Fruit fly (Drosophila melanogaster) whole organism, embryonic: ENCODE data around the gene CG42811.
A peak's percentile ranks its signal among the peaks of the same experiment; 100 is the strongest.

Source experiments
- Abd-B ChIP-seq: fragments of 200-800 bp; sonication (Bioruptor generic); optimal IDR thresholded peaks from 2 replicates; lab custom pipeline; 2018; ENCODE audit warnings: missing biosample characterization, mild to moderate bottlenecking, missing genetic modification characterization, moderate library complexity
- Atf-2 ChIP-seq: fragments of 200-800 bp; sonication (Bioruptor generic); optimal IDR thresholded peaks from 2 replicates; lab custom pipeline; 2016; ENCODE audit warnings: missing biosample characterization, missing genetic modification characterization
- Blimp-1 ChIP-seq: fragments of 200-800 bp; sonication (Bioruptor generic); optimal IDR thresholded peaks from 3 replicates; lab custom pipeline; 2018; ENCODE audit warnings: missing biosample characterization, missing genetic modification characterization, mild to moderate bottlenecking, moderate library complexity, missing genetic modification reagents
- BtbVII ChIP-seq: fragments of 200-800 bp; sonication (Bioruptor generic); optimal IDR thresholded peaks from 3 replicates; lab custom pipeline; 2017; ENCODE audit warnings: missing biosample characterization, mild to moderate bottlenecking, missing genetic modification characterization
- CG1024 ChIP-seq: fragments of 200-800 bp; sonication (Bioruptor generic); IDR thresholded peaks from 2 replicates; pipeline ENCODE4 v1.3.6; 2022; ENCODE audit warnings: missing biosample characterization, missing genetic modification characterization
- CG10979 ChIP-seq: fragments of 200-800 bp; sonication (Bioruptor generic); optimal IDR thresholded peaks from 2 replicates; lab custom pipeline; 2018; ENCODE audit warnings: missing biosample characterization, mild to moderate bottlenecking, missing genetic modification characterization, moderate library complexity
- CG11456 ChIP-seq: fragments of 200-800 bp; sonication (Bioruptor generic); IDR thresholded peaks from 3 replicates; pipeline ENCODE4 v1.3.6; 2022; ENCODE audit warnings: missing biosample characterization, missing genetic modification characterization
- CG11504 ChIP-seq: fragments of 200-800 bp; sonication (Bioruptor generic); optimal IDR thresholded peaks from 3 replicates; lab custom pipeline; 2019; ENCODE audit warnings: missing biosample characterization, mild to moderate bottlenecking, missing genetic modification characterization, moderate library complexity
- CG11723 ChIP-seq: fragments of 200-800 bp; sonication (Bioruptor generic); optimal IDR thresholded peaks from 2 replicates; lab custom pipeline; 2017; ENCODE audit warnings: missing biosample characterization, mild to moderate bottlenecking, missing genetic modification characterization
- CG12104 ChIP-seq: fragments of 200-800 bp; sonication (Bioruptor generic); optimal IDR thresholded peaks from 3 replicates; lab custom pipeline; 2016; ENCODE audit warnings: missing biosample characterization, missing genetic modification characterization
- CG12155 ChIP-seq: fragments of 200-800 bp; sonication (Bioruptor generic); optimal IDR thresholded peaks from 3 replicates; lab custom pipeline; 2016; ENCODE audit warnings: missing biosample characterization, missing genetic modification characterization
- CG14014 ChIP-seq: fragments of 200-800 bp; sonication (Bioruptor generic); IDR thresholded peaks from 2 replicates; pipeline ENCODE4 v1.3.6; 2022; ENCODE audit warnings: missing biosample characterization, missing genetic modification characterization
- CG14441 ChIP-seq: fragments of 200-800 bp; sonication (Bioruptor generic); IDR thresholded peaks from 2 replicates; pipeline ENCODE4 v1.3.6; 2022; ENCODE audit warnings: missing biosample characterization, missing genetic modification characterization
- CG14710 ChIP-seq: fragments of 200-800 bp; sonication (Bioruptor generic); optimal IDR thresholded peaks from 3 replicates; lab custom pipeline; 2019; ENCODE audit warnings: missing biosample characterization, mild to moderate bottlenecking, missing genetic modification characterization, moderate library complexity
- CG15011 ChIP-seq: fragments of 200-800 bp; sonication (Bioruptor generic); optimal IDR thresholded peaks from 3 replicates; lab custom pipeline; 2018; ENCODE audit warnings: missing biosample characterization, mild to moderate bottlenecking, missing genetic modification characterization
- CG16779 ChIP-seq: fragments of 200-800 bp; sonication (Bioruptor generic); IDR thresholded peaks from 2 replicates; pipeline ENCODE4 v1.3.6; 2022; ENCODE audit warnings: missing biosample characterization, missing genetic modification characterization
- CG18764 ChIP-seq: fragments of 200-800 bp; sonication (Bioruptor generic); optimal IDR thresholded peaks from 3 replicates; lab custom pipeline; 2016; ENCODE audit warnings: missing biosample characterization, missing genetic modification characterization
- CG2116 ChIP-seq: fragments of 200-800 bp; sonication (Bioruptor generic); optimal IDR thresholded peaks from 3 replicates; lab custom pipeline; 2018; ENCODE audit warnings: missing biosample characterization, mild to moderate bottlenecking, missing genetic modification characterization
- CG2202 ChIP-seq: fragments of 200-800 bp; sonication (Bioruptor generic); optimal IDR thresholded peaks from 2 replicates; lab custom pipeline; 2018; ENCODE audit warnings: missing biosample characterization, mild to moderate bottlenecking, missing genetic modification characterization
- CG2678 ChIP-seq: fragments of 200-800 bp; sonication (Bioruptor generic); optimal IDR thresholded peaks from 3 replicates; lab custom pipeline; 2019; ENCODE audit warnings: missing biosample characterization, mild to moderate bottlenecking, missing genetic modification characterization, moderate library complexity
- CG32767 ChIP-seq: fragments of 200-800 bp; sonication (Bioruptor generic); IDR thresholded peaks from 2 replicates; pipeline ENCODE4 v1.3.6; 2022; ENCODE audit warnings: missing biosample characterization, missing genetic modification characterization
- CG34376 ChIP-seq: fragments of 200-800 bp; sonication (Bioruptor generic); optimal IDR thresholded peaks from 2 replicates; lab custom pipeline; 2018; ENCODE audit warnings: missing biosample characterization, mild to moderate bottlenecking, missing genetic modification characterization
- CG42726 ChIP-seq: fragments of 200-800 bp; sonication (Bioruptor generic); IDR thresholded peaks from 2 replicates; pipeline ENCODE4 v1.3.6; 2022; ENCODE audit warnings: missing biosample characterization, missing genetic modification characterization; ENCODE audit not compliant: partially characterized antibody
- CG6254 ChIP-seq: fragments of 200-800 bp; sonication (Bioruptor generic); optimal IDR thresholded peaks from 3 replicates; lab custom pipeline; 2017; ENCODE audit warnings: mild to moderate bottlenecking, missing biosample characterization, missing genetic modification reagents, missing genetic modification characterization
- CG8290 ChIP-seq, 3 experiments: fragments of 200-800 bp; sonication (Bioruptor generic); optimal IDR thresholded peaks; 2 replicates each; lab custom pipeline; 2016 to 2019; ENCODE audit warnings: missing biosample characterization in 3 of 3, missing genetic modification characterization in 3 of 3, mild to moderate bottlenecking in 2 of 3, moderate library complexity in 1 of 3
- CG9797 ChIP-seq: fragments of 200-800 bp; sonication (Bioruptor generic); optimal IDR thresholded peaks from 3 replicates; lab custom pipeline; 2018; ENCODE audit warnings: missing biosample characterization, mild to moderate bottlenecking, missing genetic modification characterization
- Dbx ChIP-seq: fragments of 200-800 bp; sonication (Bioruptor generic); IDR thresholded peaks from 3 replicates; pipeline ENCODE4 v1.3.6; 2022; ENCODE audit warnings: missing biosample characterization, missing genetic modification characterization
- Dek ChIP-seq: fragments of 200-800 bp; sonication (Bioruptor generic); optimal IDR thresholded peaks from 3 replicates; lab custom pipeline; 2019; ENCODE audit warnings: missing biosample characterization, mild to moderate bottlenecking, missing genetic modification characterization, moderate library complexity
- Dref ChIP-seq: fragments of 200-800 bp; sonication (Bioruptor generic); IDR thresholded peaks from 2 replicates; pipeline ENCODE4 v1.3.6; 2022; ENCODE audit warnings: missing biosample characterization, missing genetic modification characterization
- E2f1 ChIP-seq: fragments of 200-800 bp; sonication (Bioruptor generic); IDR thresholded peaks from 2 replicates; pipeline ENCODE4 v1.3.6; 2022; ENCODE audit warnings: missing biosample characterization, missing genetic modification characterization
- Meics ChIP-seq: fragments of 200-800 bp; sonication (Bioruptor generic); optimal IDR thresholded peaks from 2 replicates; lab custom pipeline; 2017; ENCODE audit warnings: missing biosample characterization, mild to moderate bottlenecking, missing genetic modification characterization
- Oaz ChIP-seq: fragments of 200-800 bp; sonication (Bioruptor generic); IDR thresholded peaks from 2 replicates; pipeline ENCODE4 v1.3.6; 2022; ENCODE audit warnings: missing biosample characterization, missing genetic modification characterization
- Pdp1 ChIP-seq, 2 experiments: fragments of 200-800 bp; sonication (Bioruptor generic); optimal IDR thresholded peaks; 3 replicates each; lab custom pipeline; 2016; ENCODE audit warnings: missing biosample characterization in 2 of 2, missing genetic modification characterization in 2 of 2, mild to moderate bottlenecking in 1 of 2, moderate library complexity in 1 of 2
- Ravus ChIP-seq: fragments of 200-800 bp; sonication (Bioruptor generic); IDR thresholded peaks from 2 replicates; pipeline ENCODE4 v1.3.6; 2022; ENCODE audit warnings: missing biosample characterization, missing genetic modification characterization
- bsh ChIP-seq, 2 experiments: fragments of 200-800 bp; sonication (Bioruptor generic); optimal IDR thresholded peaks; 2 replicates each; lab custom pipeline; 2017 to 2018; ENCODE audit warnings: mild to moderate bottlenecking in 2 of 2, missing biosample characterization in 2 of 2, missing genetic modification characterization in 2 of 2, moderate library complexity in 1 of 2
- cas ChIP-seq: fragments of 200-800 bp; sonication (Bioruptor generic); IDR thresholded peaks from 2 replicates; pipeline ENCODE4 v1.3.6; 2022; ENCODE audit warnings: missing biosample characterization, missing genetic modification characterization
- dimm ChIP-seq: fragments of 200-800 bp; sonication (Bioruptor generic); IDR thresholded peaks from 2 replicates; pipeline ENCODE4 v1.3.6; 2022; ENCODE audit warnings: missing biosample characterization, missing genetic modification characterization
- dmrt11E ChIP-seq: fragments of 200-800 bp; sonication (Bioruptor generic); optimal IDR thresholded peaks from 3 replicates; lab custom pipeline; 2018; ENCODE audit warnings: missing biosample characterization, mild to moderate bottlenecking, missing genetic modification characterization, moderate library complexity
- dpn ChIP-seq, 2 experiments: fragments of 200-800 bp; sonication (Bioruptor generic); optimal IDR thresholded peaks; 3 replicates each; lab custom pipeline; 2016; ENCODE audit warnings: missing biosample characterization in 2 of 2, missing genetic modification characterization in 2 of 2
- fd96Cb ChIP-seq: fragments of 200-800 bp; sonication (Bioruptor generic); optimal IDR thresholded peaks from 2 replicates; lab custom pipeline; 2018; ENCODE audit warnings: missing biosample characterization, mild to moderate bottlenecking, missing genetic modification characterization, moderate library complexity
- ftz-f1 ChIP-seq: fragments of 200-800 bp; sonication (Bioruptor generic); optimal IDR thresholded peaks from 2 replicates; lab custom pipeline; 2016; ENCODE audit warnings: missing biosample characterization, missing genetic modification characterization
- ham ChIP-seq: fragments of 200-800 bp; sonication (Bioruptor generic); IDR thresholded peaks from 2 replicates; pipeline ENCODE4 v1.3.6; 2022; ENCODE audit warnings: missing biosample characterization, missing genetic modification characterization
- her ChIP-seq: fragments of 200-800 bp; sonication (Bioruptor generic); optimal IDR thresholded peaks from 2 replicates; lab custom pipeline; 2016; ENCODE audit warnings: missing biosample characterization, missing genetic modification characterization
- phol ChIP-seq: fragments of 200-800 bp; sonication (Bioruptor generic); optimal IDR thresholded peaks from 3 replicates; lab custom pipeline; 2018; ENCODE audit warnings: missing biosample characterization, mild to moderate bottlenecking, missing genetic modification characterization, moderate library complexity
- ro ChIP-seq: fragments of 200-800 bp; sonication (Bioruptor generic); IDR thresholded peaks from 2 replicates; pipeline ENCODE4 v1.3.6; 2022; ENCODE audit warnings: missing biosample characterization, missing genetic modification characterization
- twi ChIP-seq: fragments of 200-800 bp; optimal IDR thresholded peaks from 2 replicates; lab custom pipeline; 2019; ENCODE audit warnings: missing biosample characterization, mild to moderate bottlenecking, missing genetic modification characterization, moderate library complexity
- unc-4 ChIP-seq: fragments of 200-800 bp; sonication (Bioruptor generic); IDR thresholded peaks from 2 replicates; pipeline ENCODE4 v1.3.6; 2022; ENCODE audit warnings: missing biosample characterization, missing genetic modification characterization; ENCODE audit not compliant: partially characterized antibody
- zfh1 ChIP-seq: fragments of 200-800 bp; sonication (Bioruptor generic); IDR thresholded peaks from 3 replicates; pipeline ENCODE4 v1.3.6; 2022; ENCODE audit warnings: missing biosample characterization, missing genetic modification characterization

Gene CG42811

dm6 chr3R:24348420-24349190 lies 18.4 kb downstream of the CG42811 start, which contains the start of the genes CG5746 and CG6454 (continued):
- TF ChIP-seq cas, result no peak
- TF ChIP-seq CG12104 (GFP tag; lab: Kevin White, UChicago), result peak; percentile 46
- TF ChIP-seq CG2116 (GFP tag; lab: Kevin White, UChicago), result peak; percentile 55
- TF ChIP-seq CG15011 (GFP tag; lab: Kevin White, UChicago), result no peak
- peak; percentile 51 for TF ChIP-seq Atf-2
- no peak for TF ChIP-seq CG11723 (GFP tag; lab: Kevin White, UChicago)
- TF ChIP-seq CG2202 (tag; lab: Kevin White, UChicago), result no peak
- peak; percentile 53 to 64 for TF ChIP-seq Pdp1 (GFP tag; optimal IDR thresholded peaks at IDR 0.05; lab: Kevin White, UChicago)
- peak; percentile 86 for TF ChIP-seq CG14710 (tag; lab: Kevin White, UChicago)
- no peak for TF ChIP-seq ftz-f1 (GFP tag; lab: Kevin White, UChicago)
- no peak for TF ChIP-seq CG1024 (GFP tag; lab: Robert Waterston, UW)
- TF ChIP-seq Dref (GFP tag; lab: Robert Waterston, UW), result no peak
- peak; percentile 35; the same call in 1 of the 3 replicates for TF ChIP-seq zfh1 (GFP tag; lab: Robert Waterston, UW)
- TF ChIP-seq dmrt11E, result peak; percentile 61
- TF ChIP-seq twi (tag; lab: Kevin White, UChicago), result no peak
- no peak for TF ChIP-seq ham (GFP tag; lab: Robert Waterston, UW)
- TF ChIP-seq Abd-B (GFP tag; lab: Kevin White, UChicago), result no peak
- 0 out of 2 replicates have a peak, but pooled peaks have one; percentile 25 for TF ChIP-seq CG14014 (GFP tag; lab: Robert Waterston, UW)
- TF ChIP-seq fd96Cb (tag; lab: Kevin White, UChicago), result peak; percentile 25
- peak; percentile 27 for TF ChIP-seq CG10979
- no peak for TF ChIP-seq unc-4
- peak; percentile 64 for TF ChIP-seq CG12155 (GFP tag; lab: Kevin White, UChicago)
- peak; percentile 99 for TF ChIP-seq phol
- TF ChIP-seq CG16779 (GFP tag; lab: Robert Waterston, UW), result no peak
- no peak for TF ChIP-seq CG14441 (GFP tag; lab: Robert Waterston, UW)
- 0 out of 2 replicates have a peak, but pooled peaks have one; percentile 19 for TF ChIP-seq E2f1
- TF ChIP-seq CG34376 (GFP tag; lab: Kevin White, UChicago), result no peak
- no peak for TF ChIP-seq CG2678
- no peak for TF ChIP-seq Meics
- TF ChIP-seq CG11456 (GFP tag; lab: Robert Waterston, UW), result no peak
- no peak for TF ChIP-seq Blimp-1
- peak; percentile 42 for TF ChIP-seq Dek (tag; lab: Kevin White, UChicago)
- TF ChIP-seq Dbx (GFP tag; lab: Robert Waterston, UW), result 0 out of 3 replicates have a peak, but pooled peaks have one; percentile 48
- TF ChIP-seq CG6254 (GFP tag; lab: Kevin White, UChicago), result no peak
- TF ChIP-seq CG18764, result peak; percentile 35
- TF ChIP-seq dpn (GFP tag; optimal IDR thresholded peaks at IDR 0.05; lab: Kevin White, UChicago), result peak; percentile 31 to 65
- no peak for TF ChIP-seq Oaz (GFP tag; lab: Robert Waterston, UW)
- TF ChIP-seq CG9797, result peak; percentile 61
- no peak for TF ChIP-seq dimm (GFP tag; lab: Robert Waterston, UW)
- TF ChIP-seq CG42726 (GFP tag; lab: Robert Waterston, UW), result 0 out of 2 replicates have a peak, but pooled peaks have one; percentile 5
- TF ChIP-seq BtbVII, result no peak
- no peak for TF ChIP-seq Ravus (GFP tag; lab: Robert Waterston, UW)
- no peak for TF ChIP-seq ro (GFP tag; lab: Robert Waterston, UW)
- no peak for TF ChIP-seq her (GFP tag; lab: Kevin White, UChicago)
- TF ChIP-seq CG32767 (GFP tag; lab: Robert Waterston, UW), result peak; percentile 33; the same call in 1 of the 2 replicates
- peak; percentile 38 for TF ChIP-seq CG8290 (GFP tag; optimal IDR thresholded peaks at IDR 0.05; lab: Kevin White, UChicago)
- TF ChIP-seq CG8290 (tag; optimal IDR thresholded peaks at IDR 0.05; lab: Kevin White, UChicago), result no peak
- no peak for TF ChIP-seq bsh (GFP tag; optimal IDR thresholded peaks at IDR 0.05; lab: Kevin White, UChicago)
- no peak for TF ChIP-seq CG11504 (tag; lab: Kevin White, UChicago)
